Fruit fly (Drosophila melanogaster): ENCODE results near the gene CG11404.

DNA sequence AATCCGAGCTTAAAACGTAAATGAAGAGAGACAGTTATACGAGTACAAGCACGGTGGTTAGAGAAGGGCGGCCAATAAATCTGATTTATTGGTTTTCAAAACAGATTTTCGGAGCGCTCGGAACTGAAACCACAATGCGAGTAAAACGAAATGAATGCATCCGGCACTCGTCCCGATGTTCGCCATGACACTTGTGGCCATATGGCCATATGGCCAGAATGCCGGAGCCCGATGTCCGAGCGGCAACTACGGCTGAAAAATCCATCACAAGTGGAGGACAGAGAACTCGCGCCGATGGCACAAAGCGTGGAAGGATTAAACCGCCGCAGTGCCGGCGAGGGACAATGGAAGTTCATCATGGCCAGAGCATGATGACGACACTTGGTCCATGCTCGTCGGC lies 40.9 kb downstream of the CG11404 start:
- TF ChIP-seq eg (GFP tag; IDR thresholded peaks at IDR 0.05): no peak
- no peak for TF ChIP-seq spab (GFP tag; optimal IDR thresholded peaks at IDR 0.05)
- TF ChIP-seq Blimp-1 (GFP tag; optimal IDR thresholded peaks at IDR 0.05): no peak
- no peak for TF ChIP-seq Hr39 (GFP tag; optimal IDR thresholded peaks at IDR 0.05)

Measured in whole organism, prepupa.